Worm (Caenorhabditis elegans): ENCODE data around the gene Y53F4B.5.

DNA sequence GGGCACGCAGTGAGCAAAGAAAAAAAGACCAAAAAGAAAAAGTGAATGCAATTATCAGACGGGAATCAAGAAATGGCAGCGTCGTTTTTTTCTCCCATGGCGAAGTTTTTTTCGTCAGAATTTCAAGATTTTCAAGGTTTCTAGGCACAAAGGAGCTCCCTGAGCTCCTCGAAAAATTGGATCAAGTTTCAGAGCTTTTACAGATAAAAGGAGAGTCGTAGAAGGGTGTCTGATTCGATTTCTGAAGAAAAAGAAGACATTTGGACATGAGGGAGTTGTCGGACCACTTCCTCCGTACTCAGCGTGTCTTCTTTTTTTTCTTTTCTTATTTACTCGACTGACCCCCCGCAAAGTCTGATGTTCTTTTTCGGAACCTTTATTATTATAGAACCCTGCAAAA is 31.9 kb upstream of the Y53F4B.5 start:
- TF ChIP-seq unc-86 (tag; optimal IDR thresholded peaks at IDR 0.05) (no peak), lir-3 (tag; optimal IDR thresholded peaks at IDR 0.05; ENCODE audit: poor library complexity) (no peak), snpc-4 (tag; optimal IDR thresholded peaks at IDR 0.05) (no peak), unc-130 (tag; optimal IDR thresholded peaks at IDR 0.05) (no peak), alr-1 (tag; optimal IDR thresholded peaks at IDR 0.05; ENCODE audit: borderline replicate concordance) (no peak)

Data from whole organism, L1 larva.